Fruit fly (Drosophila melanogaster): ENCODE results near the gene TAF1B.

dm6 chr3R:10100498-10101196, 43.3 kb downstream of the TAF1B start:
- TF ChIP-seq EcR (GFP tag; optimal IDR thresholded peaks at IDR 0.05) (no peak), usp (GFP tag; optimal IDR thresholded peaks at IDR 0.05) (no peak), Dll (optimal IDR thresholded peaks at IDR 0.05) (no peak), pan (optimal IDR thresholded peaks at IDR 0.05) (no peak), CG8478 (optimal IDR thresholded peaks at IDR 0.05) (no peak)

All from whole organism.